Worm (Caenorhabditis elegans) whole organism, L3 larva: ENCODE measurements around the gene prp-40.

Experiments
- ZK546.5 ChIP-seq: sonication (generic microtip); optimal IDR thresholded peaks from 2 replicates; lab custom pipeline; 2017; ENCODE audit warnings: missing biosample characterization, missing genetic modification characterization
- aly-2 ChIP-seq: fragments of 150-350 bp; optimal IDR thresholded peaks from 2 replicates; lab custom pipeline; 2014; ENCODE audit warnings: missing biosample characterization, missing genetic modification characterization
- ama-1 ChIP-seq: fragments of 150-350 bp; optimal IDR thresholded peaks from 2 replicates; lab custom pipeline; 2018
- ceh-82 ChIP-seq: fragments of 150-350 bp; optimal IDR thresholded peaks from 2 replicates; lab custom pipeline; 2014; ENCODE audit warnings: missing biosample characterization, missing genetic modification characterization
- fkh-10 ChIP-seq: sonication (generic microtip); optimal IDR thresholded peaks from 2 replicates; lab custom pipeline; 2017; ENCODE audit warnings: missing biosample characterization, missing genetic modification reagents, missing genetic modification characterization
- fos-1 ChIP-seq: fragments of 150-350 bp; optimal IDR thresholded peaks from 2 replicates; lab custom pipeline; 2014; ENCODE audit warnings: missing biosample characterization, missing genetic modification characterization
- mdl-1 ChIP-seq: fragments of 150-350 bp; optimal IDR thresholded peaks from 2 replicates; lab custom pipeline; 2014; ENCODE audit warnings: missing biosample characterization, missing genetic modification characterization
- nhr-11 ChIP-seq: fragments of 150-350 bp; optimal IDR thresholded peaks from 2 replicates; lab custom pipeline; 2014; ENCODE audit warnings: missing biosample characterization, missing genetic modification characterization
- pqm-1 ChIP-seq: fragments of 150-350 bp; optimal IDR thresholded peaks from 2 replicates; lab custom pipeline; 2017; ENCODE audit warnings: missing biosample characterization, missing genetic modification characterization, inconsistent platforms
- skn-1 ChIP-seq: fragments of 150-350 bp; optimal IDR thresholded peaks from 2 replicates; lab custom pipeline; 2014; ENCODE audit warnings: missing biosample characterization, missing genetic modification characterization
- snpc-4 ChIP-seq: fragments of 150-350 bp; optimal IDR thresholded peaks from 2 replicates; lab custom pipeline; 2014; ENCODE audit warnings: missing biosample characterization, missing genetic modification characterization
- unc-62 ChIP-seq: fragments of 150-350 bp; sonication (generic microtip); optimal IDR thresholded peaks from 4 replicates; lab custom pipeline; 2014; ENCODE audit warnings: missing biosample characterization, missing genetic modification reagents, missing genetic modification characterization
- zag-1 ChIP-seq: fragments of 150-350 bp; optimal IDR thresholded peaks from 2 replicates; lab custom pipeline; 2014; ENCODE audit warnings: missing biosample characterization, missing genetic modification characterization

DNA sequence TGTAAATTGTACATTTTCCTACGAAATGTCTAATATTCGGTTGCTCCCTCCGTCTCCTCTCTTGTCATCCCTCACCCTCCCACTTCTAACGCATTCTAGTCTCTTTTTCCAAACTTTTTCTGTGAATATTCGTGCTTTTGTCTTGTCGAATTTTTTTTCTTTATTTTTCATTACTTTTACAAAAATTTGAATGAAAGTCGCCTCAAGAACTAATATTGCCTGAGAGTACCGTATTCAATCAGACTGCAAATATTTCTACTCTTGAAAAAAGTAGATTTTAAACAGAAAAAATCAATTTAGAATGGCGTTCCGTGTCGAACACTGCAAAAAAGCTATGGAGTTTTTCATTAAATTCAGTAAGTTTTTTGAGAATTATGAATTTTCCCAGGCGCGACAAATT lies 34.4 kb downstream of the prp-40 start, which contains the start of gene ZK1098.11:
- no peak for TF ChIP-seq unc-62 (GFP tag; lab: Kevin White, UChicago)
- no peak for TF ChIP-seq nhr-11 (tag; lab: Kevin White, UChicago)
- TF ChIP-seq fos-1, result no peak
- no peak for TF ChIP-seq ama-1 (lab: Kevin White, UChicago)
- no peak for TF ChIP-seq skn-1 (tag; lab: Kevin White, UChicago)
- TF ChIP-seq aly-2 (tag; lab: Kevin White, UChicago), result no peak
- TF ChIP-seq pqm-1 (tag; lab: Kevin White, UChicago), result no peak
- no peak for TF ChIP-seq zag-1 (tag; lab: Kevin White, UChicago)
- no peak for TF ChIP-seq fkh-10 (GFP tag; lab: Kevin White, UChicago)
- no peak for TF ChIP-seq snpc-4 (tag; lab: Kevin White, UChicago)
- TF ChIP-seq ZK546.5, result no peak
- TF ChIP-seq ceh-82 (tag; lab: Kevin White, UChicago), result no peak
- TF ChIP-seq mdl-1, result no peak
